Worm (Caenorhabditis elegans) whole organism, L4 larva: ENCODE measurements around the gene srw-127.

Experiments
- F49E8.2 ChIP-seq: sonication (generic microtip); optimal IDR thresholded peaks from 2 replicates; lab custom pipeline; 2016; ENCODE audit warnings: missing compliant biosample characterization, mild to moderate bottlenecking, missing genetic modification characterization, borderline replicate concordance
- Y5F2A.4 ChIP-seq: fragments of 200-800 bp; sonication (Bioruptor generic); optimal IDR thresholded peaks from 2 replicates; lab custom pipeline; 2018; ENCODE audit warnings: mild to moderate bottlenecking, missing genetic modification characterization, missing compliant biosample characterization
- daf-19 ChIP-seq: fragments of 200-800 bp; sonication (Bioruptor generic); conservative IDR thresholded peaks from 2 replicates; pipeline ENCODE4 v1.3.6; 2022; ENCODE audit warnings: missing genetic modification characterization, missing compliant biosample characterization
- dmd-8 ChIP-seq: fragments of 200-800 bp; sonication (Bioruptor generic); IDR thresholded peaks from 2 replicates; pipeline ENCODE4 v1.3.6; 2022; ENCODE audit warnings: missing genetic modification characterization, missing compliant biosample characterization
- mdl-1 ChIP-seq, 2 experiments: fragments of 150-350 bp in 1 of 2; sonication (generic microtip) in 1 of 2; optimal IDR thresholded peaks; 2 replicates each; lab custom pipeline; 2014 to 2017; ENCODE audit warnings: missing biosample characterization in 2 of 2, missing genetic modification characterization in 2 of 2
- nhr-237 ChIP-seq: sonication (generic microtip); optimal IDR thresholded peaks from 2 replicates; lab custom pipeline; 2017; ENCODE audit warnings: missing biosample characterization, missing genetic modification characterization
- nhr-6 ChIP-seq: fragments of 150-350 bp; optimal IDR thresholded peaks from 2 replicates; lab custom pipeline; 2014; ENCODE audit warnings: missing biosample characterization, missing genetic modification characterization
- pqm-1 ChIP-seq: sonication (generic microtip); optimal IDR thresholded peaks from 2 replicates; lab custom pipeline; 2017; ENCODE audit warnings: missing biosample characterization, missing genetic modification characterization
- unc-130 ChIP-seq: sonication (generic microtip); optimal IDR thresholded peaks from 2 replicates; lab custom pipeline; 2016; ENCODE audit warnings: missing genetic modification reagents, missing genetic modification characterization, missing compliant biosample characterization

DNA sequence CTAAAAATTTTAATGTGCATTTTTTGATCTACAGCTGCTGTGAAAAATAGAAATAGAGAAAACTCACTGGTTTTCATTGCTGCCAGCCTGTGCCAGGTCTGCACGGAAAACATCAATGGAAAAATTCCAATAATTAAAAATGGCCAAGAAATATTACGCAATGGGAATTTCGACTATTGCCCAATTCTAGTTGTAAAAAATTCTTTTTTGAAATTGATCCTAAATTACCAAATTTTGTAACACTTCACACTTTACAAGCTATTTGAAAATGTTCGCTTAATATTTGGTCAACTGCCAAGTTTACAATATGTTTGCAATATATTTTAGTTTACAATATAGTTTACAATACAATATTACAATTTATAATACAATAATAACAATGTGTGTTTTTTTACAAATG lies 12.0 kb upstream of the srw-127 start:
- TF ChIP-seq dmd-8 (GFP tag; lab: Robert Waterston, UW): no peak
- TF ChIP-seq pqm-1: no peak
- TF ChIP-seq unc-130 (GFP tag; lab: Kevin White, UChicago): no peak
- no peak for TF ChIP-seq F49E8.2 (tag; lab: Kevin White, UChicago)
- TF ChIP-seq nhr-6: no peak
- TF ChIP-seq nhr-237: no peak
- TF ChIP-seq daf-19 (GFP tag; lab: Robert Waterston, UW): no peak
- no peak for TF ChIP-seq mdl-1 (tag; optimal IDR thresholded peaks at IDR 0.05; lab: Kevin White, UChicago)
- TF ChIP-seq Y5F2A.4 (GFP tag; lab: Kevin White, UChicago): no peak
